In the genomic region with DNA sequence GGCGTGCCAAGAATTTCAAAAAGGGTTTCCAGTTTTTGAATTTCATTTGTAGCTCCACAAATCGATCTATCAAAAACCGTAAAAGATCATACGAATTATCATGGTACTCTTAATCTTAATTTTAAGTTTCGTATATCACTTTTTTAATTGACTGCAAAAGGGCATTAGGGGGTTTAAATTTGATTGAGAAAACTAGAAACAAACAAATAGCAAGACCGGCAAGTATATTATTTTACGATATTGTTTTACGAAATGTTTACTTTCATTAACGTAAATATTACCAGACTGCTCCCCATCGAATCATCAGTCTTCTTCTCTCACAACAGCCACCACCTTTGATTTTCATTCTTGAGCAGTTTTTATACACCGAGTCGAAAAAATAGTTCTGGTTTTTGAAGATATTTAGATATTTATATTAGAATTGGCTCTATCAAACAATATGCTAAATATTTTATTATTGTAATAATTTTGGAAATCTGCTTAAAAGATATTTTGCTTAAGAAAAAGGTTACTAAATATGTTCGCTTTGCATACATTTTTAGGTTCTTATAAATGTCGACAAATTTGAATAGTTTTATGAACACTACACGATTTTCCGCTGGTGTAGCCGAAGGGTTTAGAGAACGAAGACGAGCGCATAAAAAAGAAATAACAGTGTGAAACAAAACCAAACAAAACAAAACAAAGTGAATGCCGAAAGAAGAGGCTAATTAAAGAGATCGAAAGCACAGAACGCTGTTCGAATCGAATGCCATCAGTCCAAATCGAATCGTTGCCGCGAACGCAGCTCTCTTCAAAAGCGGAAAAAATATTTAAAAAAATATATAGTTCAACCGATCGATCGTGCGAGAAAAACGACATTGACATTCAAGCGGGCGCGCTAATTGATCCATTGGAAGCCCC, we compare ENCODE assay signal across 5 fruit fly cellular contexts.
TF ChIP-seq lines count a peak whose summit lies in the region.

A gene (plus strand): TSS at position 702 of the 903 bp plus-strand sequence.

- TF ChIP-seq CTCF in whole organism, embryonic (GFP tag; optimal IDR thresholded peaks at IDR 0.05; lab: Kevin White, UChicago): no peak

TF ChIP-seq in whole organism, adult, 20 proteins besides CTCF, POLR2A, EP300 and RAD21:
- TF ChIP-seq CG14711 (tag; optimal IDR thresholded peaks at IDR 0.05; lab: Kevin White, UChicago) (peak; percentile 29), Clk (GFP tag; optimal IDR thresholded peaks at IDR 0.05; lab: Kevin White, UChicago) (no peak), bab1 (GFP tag; optimal IDR thresholded peaks at IDR 0.05; lab: Kevin White, UChicago) (peak; percentile 74)

TF ChIP-seq in whole organism, embryonic, 481 proteins besides CTCF, POLR2A, EP300 and RAD21 (continues in another document):
- TF ChIP-seq Sox100B (GFP tag; optimal IDR thresholded peaks at IDR 0.05; lab: Kevin White, UChicago): peak; percentile 3
- peak; percentile 9 for TF ChIP-seq tio (GFP tag; optimal IDR thresholded peaks at IDR 0.05; lab: Kevin White, UChicago)
- TF ChIP-seq Oli (tag; optimal IDR thresholded peaks at IDR 0.05; lab: Kevin White, UChicago): peak; percentile 0
- TF ChIP-seq lbe (GFP tag; optimal IDR thresholded peaks at IDR 0.05; lab: Kevin White, UChicago): peak; percentile 7
- no peak for TF ChIP-seq CHES-1-like (GFP tag; optimal IDR thresholded peaks at IDR 0.05; lab: Kevin White, UChicago)
- TF ChIP-seq dmrt99B (tag; optimal IDR thresholded peaks at IDR 0.05; lab: Kevin White, UChicago): peak; percentile 56
- TF ChIP-seq Bgb (GFP tag; IDR thresholded peaks at IDR 0.05; lab: Robert Waterston, UW; ENCODE audit: partially characterized antibody): no peak
- peak in 1 of 2 experiments; percentile 27 for TF ChIP-seq Hr51 (GFP tag; optimal IDR thresholded peaks at IDR 0.05; lab: Kevin White, UChicago)
- TF ChIP-seq CG6689 (GFP tag; IDR thresholded peaks at IDR 0.05; lab: Robert Waterston, UW): 0 out of 2 replicates have a peak, but pooled peaks have one; percentile 23
- no peak for TF ChIP-seq C15 (GFP tag; IDR thresholded peaks at IDR 0.05; lab: Robert Waterston, UW)
- TF ChIP-seq pan (optimal IDR thresholded peaks at IDR 0.05; lab: Kevin White, UChicago): no peak
- TF ChIP-seq pan (GFP tag; optimal IDR thresholded peaks at IDR 0.05 in 1 of 2, IDR thresholded peaks at IDR 0.05 in 1 of 2): no peak
- TF ChIP-seq CG10543 (GFP tag; optimal IDR thresholded peaks at IDR 0.05; lab: Kevin White, UChicago): peak; percentile 40
- TF ChIP-seq Fer3 (tag; optimal IDR thresholded peaks at IDR 0.05; lab: Kevin White, UChicago): peak; percentile 11
- TF ChIP-seq CG18599 (GFP tag; optimal IDR thresholded peaks at IDR 0.05; lab: Kevin White, UChicago): peak; percentile 20
- peak; percentile 32 for TF ChIP-seq CG15269 (tag; optimal IDR thresholded peaks at IDR 0.05; lab: Kevin White, UChicago)
- no peak for TF ChIP-seq Hr78 (GFP tag; optimal IDR thresholded peaks at IDR 0.05; lab: Kevin White, UChicago)
- TF ChIP-seq CG2120 (GFP tag; optimal IDR thresholded peaks at IDR 0.05; lab: Kevin White, UChicago): peak; percentile 17

TF ChIP-seq in whole organism, prepupa, 60 proteins besides CTCF, POLR2A, EP300 and RAD21 (continues in another document):
- no peak for TF ChIP-seq CG8319 (GFP tag; optimal IDR thresholded peaks at IDR 0.05; lab: Kevin White, UChicago)
- peak; percentile 12 for TF ChIP-seq net (GFP tag; optimal IDR thresholded peaks at IDR 0.05; lab: Kevin White, UChicago)
- peak; percentile 22 for TF ChIP-seq pdm3 (GFP tag; optimal IDR thresholded peaks at IDR 0.05; lab: Kevin White, UChicago)
- no peak for TF ChIP-seq dac (GFP tag; optimal IDR thresholded peaks at IDR 0.05; lab: Kevin White, UChicago)
- peak; percentile 53 for TF ChIP-seq esn (GFP tag; optimal IDR thresholded peaks at IDR 0.05; lab: Kevin White, UChicago)
- TF ChIP-seq Hr38 (GFP tag; optimal IDR thresholded peaks at IDR 0.05; lab: Kevin White, UChicago): no peak
- TF ChIP-seq dsx (GFP tag; optimal IDR thresholded peaks at IDR 0.05; lab: Kevin White, UChicago; ENCODE audit: poor library complexity, severe bottlenecking): peak; percentile 50
- TF ChIP-seq CG31627 (GFP tag; optimal IDR thresholded peaks at IDR 0.05; lab: Kevin White, UChicago): peak; percentile 15
- peak; percentile 35 for TF ChIP-seq vri (GFP tag; optimal IDR thresholded peaks at IDR 0.05; lab: Kevin White, UChicago)
- peak; percentile 25 for TF ChIP-seq CG10631 (GFP tag; optimal IDR thresholded peaks at IDR 0.05; lab: Kevin White, UChicago)
- TF ChIP-seq CG34406 (GFP tag; optimal IDR thresholded peaks at IDR 0.05; lab: Kevin White, UChicago): peak; percentile 23
- 0 out of 3 replicates have a peak, but pooled peaks have one; percentile 27 for TF ChIP-seq CG8119 (GFP tag; IDR thresholded peaks at IDR 0.05; lab: Robert Waterston, UW)
- TF ChIP-seq CG16779 (tag; optimal IDR thresholded peaks at IDR 0.05; lab: Kevin White, UChicago): no peak
- TF ChIP-seq spab (GFP tag; optimal IDR thresholded peaks at IDR 0.05; lab: Kevin White, UChicago): peak; percentile 11
- no peak for TF ChIP-seq Sox15 (GFP tag; optimal IDR thresholded peaks at IDR 0.05; lab: Kevin White, UChicago)
- peak; percentile 48 for TF ChIP-seq lz (GFP tag; optimal IDR thresholded peaks at IDR 0.05; lab: Kevin White, UChicago)
- peak; percentile 68 for TF ChIP-seq Met (GFP tag; optimal IDR thresholded peaks at IDR 0.05; lab: Kevin White, UChicago)
- 0 out of 2 replicates have a peak, but pooled peaks have one; percentile 9 for TF ChIP-seq CG15336 (GFP tag; IDR thresholded peaks at IDR 0.05; lab: Robert Waterston, UW)
- TF ChIP-seq CG10669 (GFP tag; optimal IDR thresholded peaks at IDR 0.05; lab: Kevin White, UChicago): peak; percentile 61

TF ChIP-seq in whole organism, pupa, 21 proteins besides CTCF, POLR2A, EP300 and RAD21:
- TF ChIP-seq CG13204 (GFP tag; optimal IDR thresholded peaks at IDR 0.05; lab: Kevin White, UChicago) (no peak), CG15710 (tag; optimal IDR thresholded peaks at IDR 0.05; lab: Kevin White, UChicago) (peak; percentile 68), Pif1A (GFP tag; optimal IDR thresholded peaks at IDR 0.05; lab: Kevin White, UChicago) (peak; percentile 25), rn (GFP tag; IDR thresholded peaks at IDR 0.05; lab: Robert Waterston, UW) (peak; percentile 24; the same call in 1 of the 2 replicates), CG32121 (GFP tag; IDR thresholded peaks at IDR 0.05; lab: Robert Waterston, UW) (no peak), Pif1B (GFP tag; optimal IDR thresholded peaks at IDR 0.05; lab: Kevin White, UChicago) (peak; percentile 4), CG17806 (tag; optimal IDR thresholded peaks at IDR 0.05; lab: Kevin White, UChicago) (no peak), EcR (GFP tag; optimal IDR thresholded peaks at IDR 0.05; lab: Kevin White, UChicago) (no peak), gl (tag; optimal IDR thresholded peaks at IDR 0.05; lab: Kevin White, UChicago) (peak; percentile 22), CG4496 (GFP tag; IDR thresholded peaks at IDR 0.05; lab: Robert Waterston, UW) (no peak), CG12605 (GFP tag; IDR thresholded peaks at IDR 0.05; lab: Robert Waterston, UW) (no peak; the same call in 1 of the 2 replicates), CG34367 (tag; optimal IDR thresholded peaks at IDR 0.05; lab: Kevin White, UChicago) (peak; percentile 50), D1 (tag; optimal IDR thresholded peaks at IDR 0.05; lab: Kevin White, UChicago) (no peak), fd96Ca (GFP tag; IDR thresholded peaks at IDR 0.05; lab: Robert Waterston, UW) (no peak), CG9948 (tag; optimal IDR thresholded peaks at IDR 0.05; lab: Kevin White, UChicago) (peak; percentile 62), CG14655 (GFP tag; optimal IDR thresholded peaks at IDR 0.05; lab: Kevin White, UChicago) (peak; percentile 36), Snoo (tag; optimal IDR thresholded peaks at IDR 0.05; lab: Kevin White, UChicago) (peak; percentile 38), CG10348 (GFP tag; IDR thresholded peaks at IDR 0.05; lab: Robert Waterston, UW) (no peak), CG8301 (tag; optimal IDR thresholded peaks at IDR 0.05; lab: Kevin White, UChicago) (no peak), Ets98B (GFP tag; IDR thresholded peaks at IDR 0.05; lab: Robert Waterston, UW) (no peak), CG8159 (tag; optimal IDR thresholded peaks at IDR 0.05; lab: Kevin White, UChicago) (peak; percentile 69)

TF ChIP-seq in whole organism, wandering third instar larva, 38 proteins besides CTCF, POLR2A, EP300 and RAD21 (continues in another document):
- no peak for TF ChIP-seq lola (GFP tag; optimal IDR thresholded peaks at IDR 0.05; lab: Kevin White, UChicago)
- peak; percentile 49 for TF ChIP-seq CG9705 (GFP tag; optimal IDR thresholded peaks at IDR 0.05; lab: Kevin White, UChicago)
- no peak for TF ChIP-seq dsf (GFP tag; optimal IDR thresholded peaks at IDR 0.05; lab: Kevin White, UChicago; ENCODE audit: borderline replicate concordance)
- no peak for TF ChIP-seq Dif (GFP tag; optimal IDR thresholded peaks at IDR 0.05; lab: Kevin White, UChicago; ENCODE audit: partially characterized antibody)
- TF ChIP-seq N (GFP tag; optimal IDR thresholded peaks at IDR 0.05; lab: Kevin White, UChicago): no peak
- peak; percentile 75 for TF ChIP-seq woc (GFP tag; optimal IDR thresholded peaks at IDR 0.05; lab: Kevin White, UChicago)
- no peak for TF ChIP-seq Abd-B (GFP tag; optimal IDR thresholded peaks at IDR 0.05; lab: Kevin White, UChicago)
- TF ChIP-seq CrebA (GFP tag; optimal IDR thresholded peaks at IDR 0.05; lab: Kevin White, UChicago; ENCODE audit: borderline replicate concordance): no peak
- no peak for TF ChIP-seq Mio (GFP tag; optimal IDR thresholded peaks at IDR 0.05; lab: Kevin White, UChicago)
- peak; percentile 67 for TF ChIP-seq dmrt93B (GFP tag; optimal IDR thresholded peaks at IDR 0.05; lab: Kevin White, UChicago)
- peak; percentile 80 for TF ChIP-seq h (GFP tag; optimal IDR thresholded peaks at IDR 0.05; lab: Kevin White, UChicago)
- TF ChIP-seq foxo (GFP tag; optimal IDR thresholded peaks at IDR 0.05; lab: Kevin White, UChicago): peak in 1 of 2 experiments; percentile 84
- TF ChIP-seq ey (GFP tag; optimal IDR thresholded peaks at IDR 0.05; lab: Kevin White, UChicago): peak; percentile 61
- no peak for TF ChIP-seq Rel (GFP tag; optimal IDR thresholded peaks at IDR 0.05; lab: Kevin White, UChicago)
- TF ChIP-seq Rel (tag; optimal IDR thresholded peaks at IDR 0.05; lab: Kevin White, UChicago): peak; percentile 32
- peak; percentile 84 for TF ChIP-seq Sp1 (GFP tag; optimal IDR thresholded peaks at IDR 0.05; lab: Kevin White, UChicago)
- no peak for TF ChIP-seq Hnf4 (GFP tag; optimal IDR thresholded peaks at IDR 0.05; lab: Kevin White, UChicago)
- peak; percentile 90 for TF ChIP-seq Vsx2 (GFP tag; optimal IDR thresholded peaks at IDR 0.05; lab: Kevin White, UChicago; ENCODE audit: partially characterized antibody)
- TF ChIP-seq GATAd (GFP tag; optimal IDR thresholded peaks at IDR 0.05; lab: Kevin White, UChicago): no peak
- TF ChIP-seq rgr (GFP tag; optimal IDR thresholded peaks at IDR 0.05; lab: Kevin White, UChicago): peak; percentile 66
- peak; percentile 77 for TF ChIP-seq fru (GFP tag; optimal IDR thresholded peaks at IDR 0.05; lab: Kevin White, UChicago)
- TF ChIP-seq sage (GFP tag; optimal IDR thresholded peaks at IDR 0.05; lab: Kevin White, UChicago): peak; percentile 22
- TF ChIP-seq tai (GFP tag; optimal IDR thresholded peaks at IDR 0.05; lab: Kevin White, UChicago): peak; percentile 37
- TF ChIP-seq OdsH (GFP tag; optimal IDR thresholded peaks at IDR 0.05; lab: Kevin White, UChicago): peak; percentile 71
